Comparison of ENCODE assay signal across 1 fruit fly cellular context in genomic region chr2L:9564527-9564926, dm6.
TF ChIP-seq lines count a peak whose summit lies in the region.

No protein-coding gene starts in this region.

TF ChIP-seq in whole organism, embryonic, 481 proteins besides CTCF, POLR2A, EP300 and RAD21 (continued from another document):
- TF ChIP-seq mirr (GFP tag; optimal IDR thresholded peaks at IDR 0.05; lab: Kevin White, UChicago) (no peak), CG9876 (GFP tag; optimal IDR thresholded peaks at IDR 0.05; lab: Kevin White, UChicago) (no peak), kni (GFP tag; optimal IDR thresholded peaks at IDR 0.05; lab: Kevin White, UChicago) (no peak), Dip2 (GFP tag; IDR thresholded peaks at IDR 0.05; lab: Robert Waterston, UW) (no peak), Bgb (GFP tag; IDR thresholded peaks at IDR 0.05; lab: Robert Waterston, UW; ENCODE audit: partially characterized antibody) (no peak), CG1792 (GFP tag; optimal IDR thresholded peaks at IDR 0.05; lab: Kevin White, UChicago) (no peak), Hand (GFP tag; optimal IDR thresholded peaks at IDR 0.05; lab: Kevin White, UChicago) (no peak), bbx (GFP tag; IDR thresholded peaks at IDR 0.05; lab: Robert Waterston, UW; ENCODE audit: partially characterized antibody) (no peak), CG8388 (GFP tag; optimal IDR thresholded peaks at IDR 0.05; lab: Kevin White, UChicago) (peak; percentile 36), CG17385 (GFP tag; optimal IDR thresholded peaks at IDR 0.05; lab: Kevin White, UChicago) (peak; percentile 40), slbo (GFP tag; IDR thresholded peaks at IDR 0.05; lab: Robert Waterston, UW) (peak; percentile 35; the same call in 1 of the 2 replicates), H15 (GFP tag; IDR thresholded peaks at IDR 0.05; lab: Robert Waterston, UW) (no peak), nom (GFP tag; optimal IDR thresholded peaks at IDR 0.05; lab: Kevin White, UChicago) (no peak), ems (GFP tag; optimal IDR thresholded peaks at IDR 0.05; lab: Kevin White, UChicago) (no peak), disco-r (GFP tag; optimal IDR thresholded peaks at IDR 0.05; lab: Kevin White, UChicago) (no peak), CG31441 (GFP tag; IDR thresholded peaks at IDR 0.05; lab: Robert Waterston, UW) (peak; percentile 60), Lhr (GFP tag; optimal IDR thresholded peaks at IDR 0.05; lab: Kevin White, UChicago) (no peak), ewg (GFP tag; optimal IDR thresholded peaks at IDR 0.05; lab: Kevin White, UChicago) (peak; percentile 20), CG12219 (GFP tag; optimal IDR thresholded peaks at IDR 0.05; lab: Kevin White, UChicago) (peak; percentile 17), TFAM (GFP tag; optimal IDR thresholded peaks at IDR 0.05; lab: Kevin White, UChicago) (no peak), CG18619 (GFP tag; optimal IDR thresholded peaks at IDR 0.05; lab: Kevin White, UChicago) (peak; percentile 32), CG34224 (GFP tag; IDR thresholded peaks at IDR 0.05; lab: Robert Waterston, UW; ENCODE audit: partially characterized antibody) (no peak), CG14441 (GFP tag; IDR thresholded peaks at IDR 0.05; lab: Robert Waterston, UW) (peak; percentile 51), maf-S (GFP tag; optimal IDR thresholded peaks at IDR 0.05; lab: Kevin White, UChicago) (no peak), CoRest (tag; optimal IDR thresholded peaks at IDR 0.05; lab: Kevin White, UChicago) (peak; percentile 63), CG7745 (tag; optimal IDR thresholded peaks at IDR 0.05; lab: Kevin White, UChicago) (no peak), CG33213 (GFP tag; optimal IDR thresholded peaks at IDR 0.05; lab: Kevin White, UChicago) (no peak), Awh (GFP tag; IDR thresholded peaks at IDR 0.05; lab: Robert Waterston, UW) (no peak), CG17612 (GFP tag; IDR thresholded peaks at IDR 0.05; lab: Robert Waterston, UW) (no peak), Med (GFP tag; lab: Kevin White, UChicago) (no peak), CG8944 (GFP tag; optimal IDR thresholded peaks at IDR 0.05; lab: Kevin White, UChicago) (no peak), CG17186 (GFP tag; optimal IDR thresholded peaks at IDR 0.05; lab: Kevin White, UChicago) (no peak), gcm2 (GFP tag; optimal IDR thresholded peaks at IDR 0.05; lab: Kevin White, UChicago) (no peak), Lim3 (GFP tag; IDR thresholded peaks at IDR 0.05; lab: Robert Waterston, UW) (no peak), lbe (GFP tag; optimal IDR thresholded peaks at IDR 0.05; lab: Kevin White, UChicago) (no peak), gcm (GFP tag; optimal IDR thresholded peaks at IDR 0.05; lab: Kevin White, UChicago) (peak; percentile 56), dan (GFP tag; IDR thresholded peaks at IDR 0.05; lab: Robert Waterston, UW) (no peak), CG12104 (GFP tag; optimal IDR thresholded peaks at IDR 0.05; lab: Kevin White, UChicago) (peak; percentile 23), E2f2 (GFP tag; IDR thresholded peaks at IDR 0.05; lab: Robert Waterston, UW) (no peak), fd96Cb (tag; optimal IDR thresholded peaks at IDR 0.05; lab: Kevin White, UChicago) (peak; percentile 32), nerfin-2 (GFP tag; IDR thresholded peaks at IDR 0.05; lab: Robert Waterston, UW; ENCODE audit: partially characterized antibody) (no peak), yki (optimal IDR thresholded peaks at IDR 0.05; lab: Kevin White, UChicago) (no peak), Kr (GFP tag; optimal IDR thresholded peaks at IDR 0.05; lab: Kevin White, UChicago) (no peak), CG4854 (GFP tag; optimal IDR thresholded peaks at IDR 0.05; lab: Kevin White, UChicago) (no peak), mld (GFP tag; IDR thresholded peaks at IDR 0.05; lab: Robert Waterston, UW; ENCODE audit: partially characterized antibody) (no peak), Dp (GFP tag; optimal IDR thresholded peaks at IDR 0.05; lab: Kevin White, UChicago) (no peak), Vsx1 (GFP tag; optimal IDR thresholded peaks at IDR 0.05; lab: Kevin White, UChicago) (peak; percentile 21), Ets65A (GFP tag; lab: Kevin White, UChicago) (peak; percentile 83), Deaf1 (tag; optimal IDR thresholded peaks at IDR 0.05; lab: Kevin White, UChicago) (peak; percentile 18), Gug (GFP tag; IDR thresholded peaks at IDR 0.05; lab: Robert Waterston, UW) (0 out of 4 replicates have a peak, but pooled peaks have one; percentile 15), knrl (GFP tag; IDR thresholded peaks at IDR 0.05; lab: Robert Waterston, UW; ENCODE audit: partially characterized antibody) (no peak), cas (GFP tag; IDR thresholded peaks at IDR 0.05; lab: Robert Waterston, UW) (no peak), br (optimal IDR thresholded peaks at IDR 0.05; lab: Kevin White, UChicago) (no peak), CG12942 (GFP tag; optimal IDR thresholded peaks at IDR 0.05; lab: Kevin White, UChicago) (no peak), tin (GFP tag; optimal IDR thresholded peaks at IDR 0.05; lab: Kevin White, UChicago) (no peak), CG43689 (GFP tag; IDR thresholded peaks at IDR 0.05; lab: Robert Waterston, UW) (no peak), CG17829 (tag; optimal IDR thresholded peaks at IDR 0.05; lab: Kevin White, UChicago) (peak; percentile 29), CG3847 (GFP tag; IDR thresholded peaks at IDR 0.05; lab: Robert Waterston, UW) (0 out of 2 replicates have a peak, but pooled peaks have one; percentile 18), CG30403 (GFP tag; optimal IDR thresholded peaks at IDR 0.05; lab: Kevin White, UChicago) (peak; percentile 50), Ssrp (tag; optimal IDR thresholded peaks at IDR 0.05; lab: Kevin White, UChicago) (peak; percentile 51), mam (GFP tag; optimal IDR thresholded peaks at IDR 0.05; lab: Kevin White, UChicago) (no peak), CG10147 (GFP tag; optimal IDR thresholded peaks at IDR 0.05; lab: Kevin White, UChicago) (peak; percentile 31), seq (GFP tag; IDR thresholded peaks at IDR 0.05; lab: Robert Waterston, UW) (peak; percentile 39; the same call in 1 of the 2 replicates), BtbVII (GFP tag; optimal IDR thresholded peaks at IDR 0.05; lab: Kevin White, UChicago) (no peak), Sox102F (GFP tag; optimal IDR thresholded peaks at IDR 0.05; lab: Kevin White, UChicago) (peak; percentile 68), CG1647 (GFP tag; optimal IDR thresholded peaks at IDR 0.05; lab: Kevin White, UChicago) (no peak), CG8281 (tag; optimal IDR thresholded peaks at IDR 0.05; lab: Kevin White, UChicago) (no peak), CG14050 (GFP tag; IDR thresholded peaks at IDR 0.05; lab: Robert Waterston, UW) (no peak)
